Fruit fly (Drosophila melanogaster) whole organism, wandering third instar larva: ENCODE results near the gene WDR79.

Source experiments
- br ChIP-seq: fragments of 200-800 bp; sonication (Bioruptor generic); optimal IDR thresholded peaks from 2 replicates; lab custom pipeline; 2016; ENCODE audit warnings: missing biosample characterization, missing genetic modification characterization
- brk ChIP-seq: fragments of 200-800 bp; sonication (Bioruptor generic); optimal IDR thresholded peaks from 2 replicates; lab custom pipeline; 2016; ENCODE audit warnings: missing biosample characterization, mild to moderate bottlenecking, missing genetic modification characterization
- dl ChIP-seq, 2 experiments: fragments of 175-275, 200-275 bp in 1 of 2; fragments of 200-275 bp in 1 of 2; sonication (Bioruptor generic); optimal IDR thresholded peaks; lab custom pipeline; 2018; ENCODE audit warnings: mild to moderate bottlenecking in 2 of 2, missing biosample characterization in 2 of 2, missing genetic modification characterization in 2 of 2, moderate library complexity in 2 of 2; ENCODE audit not compliant: partially characterized antibody in 2 of 2, insufficient read depth in 1 of 2

- TF ChIP-seq dl (GFP tag; optimal IDR thresholded peaks at IDR 0.05; lab: Kevin White, UChicago; ENCODE audit: insufficient read depth in 1 of 2, partially characterized antibody in 2 of 2) (no peak), br (GFP tag; lab: Kevin White, UChicago) (no peak), brk (no peak)
These were observed 2.8 kb downstream of the WDR79 start, which contains the start of gene Arpc4 for dm6 chr2L:6124815-6125214.
